Fruit fly (Drosophila melanogaster) whole organism, embryonic: ENCODE measurements around the gene lwr.

Experiments used
- Ada2b ChIP-seq: fragments of 200-800 bp; sonication (Bioruptor generic); IDR thresholded peaks from 2 replicates; pipeline ENCODE4 v1.3.6; 2022; ENCODE audit warnings: missing biosample characterization, missing genetic modification characterization
- BtbVII ChIP-seq: fragments of 200-800 bp; sonication (Bioruptor generic); optimal IDR thresholded peaks from 3 replicates; lab custom pipeline; 2017; ENCODE audit warnings: missing biosample characterization, mild to moderate bottlenecking, missing genetic modification characterization
- Bteb2 ChIP-seq: fragments of 200-800 bp; sonication (Bioruptor generic); optimal IDR thresholded peaks from 2 replicates; lab custom pipeline; 2016; ENCODE audit warnings: missing biosample characterization, missing genetic modification characterization
- C15 ChIP-seq: fragments of 200-800 bp; sonication (Bioruptor generic); IDR thresholded peaks from 3 replicates; pipeline ENCODE4 v1.3.6; 2022; ENCODE audit warnings: missing biosample characterization, missing genetic modification characterization
- CG1024 ChIP-seq: fragments of 200-800 bp; sonication (Bioruptor generic); IDR thresholded peaks from 2 replicates; pipeline ENCODE4 v1.3.6; 2022; ENCODE audit warnings: missing biosample characterization, missing genetic modification characterization
- CG10274 ChIP-seq: fragments of 200-800 bp; sonication (Bioruptor generic); optimal IDR thresholded peaks from 3 replicates; lab custom pipeline; 2017; ENCODE audit warnings: missing biosample characterization, mild to moderate bottlenecking, missing genetic modification characterization
- CG10979 ChIP-seq: fragments of 200-800 bp; sonication (Bioruptor generic); optimal IDR thresholded peaks from 2 replicates; lab custom pipeline; 2018; ENCODE audit warnings: missing biosample characterization, mild to moderate bottlenecking, missing genetic modification characterization, moderate library complexity
- CG11696 ChIP-seq: fragments of 200-800 bp; sonication (Bioruptor generic); IDR thresholded peaks from 2 replicates; pipeline ENCODE4 v1.3.6; 2022; ENCODE audit warnings: missing biosample characterization, missing genetic modification characterization
- CG12391 ChIP-seq: fragments of 200-800 bp; sonication (Bioruptor generic); optimal IDR thresholded peaks from 3 replicates; lab custom pipeline; 2018; ENCODE audit warnings: missing biosample characterization, mild to moderate bottlenecking, missing genetic modification characterization, moderate library complexity
- CG12942 ChIP-seq: fragments of 200-800 bp; sonication (Bioruptor generic); optimal IDR thresholded peaks from 3 replicates; lab custom pipeline; 2016; ENCODE audit warnings: missing biosample characterization, missing genetic modification characterization
- CG13424 ChIP-seq: fragments of 200-800 bp; sonication (Bioruptor generic); optimal IDR thresholded peaks from 2 replicates; lab custom pipeline; 2019; ENCODE audit warnings: missing biosample characterization, mild to moderate bottlenecking, missing genetic modification characterization, moderate library complexity
- CG16863 ChIP-seq: fragments of 200-800 bp; sonication (Bioruptor generic); optimal IDR thresholded peaks from 3 replicates; lab custom pipeline; 2016; ENCODE audit warnings: missing biosample characterization, missing genetic modification characterization
- CG17328 ChIP-seq: fragments of 200-800 bp; sonication (Bioruptor generic); IDR thresholded peaks from 2 replicates; pipeline ENCODE4 v1.3.6; 2022; ENCODE audit warnings: missing biosample characterization, missing genetic modification characterization
- CG18619 ChIP-seq: fragments of 200-800 bp; sonication (Bioruptor generic); optimal IDR thresholded peaks from 3 replicates; lab custom pipeline; 2017; ENCODE audit warnings: missing biosample characterization, mild to moderate bottlenecking, missing genetic modification characterization
- CG18764 ChIP-seq: fragments of 200-800 bp; sonication (Bioruptor generic); optimal IDR thresholded peaks from 3 replicates; lab custom pipeline; 2016; ENCODE audit warnings: missing biosample characterization, missing genetic modification characterization
- CG2116 ChIP-seq: fragments of 200-800 bp; sonication (Bioruptor generic); optimal IDR thresholded peaks from 3 replicates; lab custom pipeline; 2018; ENCODE audit warnings: missing biosample characterization, mild to moderate bottlenecking, missing genetic modification characterization
- CG3281 ChIP-seq: fragments of 200-800 bp; sonication (Bioruptor generic); optimal IDR thresholded peaks from 3 replicates; lab custom pipeline; 2017; ENCODE audit warnings: missing biosample characterization, mild to moderate bottlenecking, missing genetic modification characterization
- CG4404 ChIP-seq: fragments of 200-800 bp; sonication (Bioruptor generic); IDR thresholded peaks from 2 replicates; pipeline ENCODE4 v1.3.6; 2022; ENCODE audit warnings: missing biosample characterization, missing genetic modification characterization
- CG5245 ChIP-seq: fragments of 200-800 bp; sonication (Bioruptor generic); optimal IDR thresholded peaks from 3 replicates; lab custom pipeline; 2016; ENCODE audit warnings: missing biosample characterization, missing genetic modification characterization
- CG6689 ChIP-seq: fragments of 200-800 bp; sonication (Bioruptor generic); IDR thresholded peaks from 2 replicates; pipeline ENCODE4 v1.3.6; 2022; ENCODE audit warnings: missing biosample characterization, missing genetic modification characterization
- CG6765 ChIP-seq: fragments of 200-800 bp; sonication (Bioruptor generic); optimal IDR thresholded peaks from 3 replicates; lab custom pipeline; 2017; ENCODE audit warnings: missing biosample characterization, mild to moderate bottlenecking, missing genetic modification characterization
- CG6813 ChIP-seq: fragments of 200-800 bp; sonication (Bioruptor generic); optimal IDR thresholded peaks from 2 replicates; lab custom pipeline; 2017; ENCODE audit warnings: missing biosample characterization, missing genetic modification characterization, mild to moderate bottlenecking, moderate library complexity, missing genetic modification reagents
- CG7786 ChIP-seq: fragments of 200-800 bp; sonication (Bioruptor generic); optimal IDR thresholded peaks from 2 replicates; lab custom pipeline; 2016; ENCODE audit warnings: missing biosample characterization, missing genetic modification characterization
- CG7839 ChIP-seq: fragments of 200-800 bp; sonication (Bioruptor generic); optimal IDR thresholded peaks from 3 replicates; lab custom pipeline; 2018; ENCODE audit warnings: missing biosample characterization, mild to moderate bottlenecking, missing genetic modification characterization, moderate library complexity
- Eip74EF ChIP-seq, 2 experiments: fragments of 200-800 bp in 1 of 2; fragments of >200 bp in 1 of 2; sonication (Bioruptor generic) in 1 of 2; optimal IDR thresholded peaks; 2 replicates each; lab custom pipeline; 2017 to 2019; ENCODE audit warnings: missing biosample characterization in 2 of 2, missing genetic modification characterization in 2 of 2, mild to moderate bottlenecking in 1 of 2, moderate library complexity in 1 of 2
- HHEX ChIP-seq: fragments of 200-800 bp; sonication (Bioruptor generic); optimal IDR thresholded peaks from 3 replicates; lab custom pipeline; 2017; ENCODE audit warnings: missing biosample characterization, mild to moderate bottlenecking, missing genetic modification characterization, missing genetic modification reagents
- Hand ChIP-seq: fragments of 200-800 bp; sonication (Bioruptor generic); optimal IDR thresholded peaks from 2 replicates; lab custom pipeline; 2017; ENCODE audit warnings: mild to moderate bottlenecking, missing biosample characterization, missing genetic modification reagents, missing genetic modification characterization
- MTF-1 ChIP-seq: fragments of 200-800 bp; sonication (Bioruptor generic); optimal IDR thresholded peaks from 2 replicates; lab custom pipeline; 2018; ENCODE audit warnings: missing biosample characterization, mild to moderate bottlenecking, missing genetic modification characterization, borderline replicate concordance
- Oli ChIP-seq: fragments of 200-800 bp; sonication (Bioruptor generic); optimal IDR thresholded peaks from 2 replicates; lab custom pipeline; 2018; ENCODE audit warnings: missing biosample characterization, mild to moderate bottlenecking, missing genetic modification characterization, moderate library complexity
- PHDP ChIP-seq: fragments of 200-800 bp; sonication (Bioruptor generic); optimal IDR thresholded peaks from 3 replicates; lab custom pipeline; 2018; ENCODE audit warnings: missing biosample characterization, mild to moderate bottlenecking, missing genetic modification characterization, moderate library complexity
- Ptx1 ChIP-seq: fragments of 200-800 bp; sonication (Bioruptor generic); IDR thresholded peaks from 2 replicates; pipeline ENCODE4 v1.3.6; 2022; ENCODE audit warnings: missing biosample characterization, missing genetic modification characterization
- Rx ChIP-seq: fragments of 200-800 bp; sonication (Bioruptor generic); IDR thresholded peaks from 2 replicates; pipeline ENCODE4 v1.3.6; 2022; ENCODE audit warnings: missing biosample characterization, missing genetic modification characterization
- Sox102F ChIP-seq: fragments of 200-800 bp; sonication (Bioruptor generic); optimal IDR thresholded peaks from 2 replicates; lab custom pipeline; 2018; ENCODE audit warnings: missing biosample characterization, mild to moderate bottlenecking, missing genetic modification characterization, moderate library complexity
- Ssrp ChIP-seq: fragments of 200-800 bp; sonication (Bioruptor generic); optimal IDR thresholded peaks from 2 replicates; lab custom pipeline; 2018; ENCODE audit warnings: missing biosample characterization, mild to moderate bottlenecking, missing genetic modification characterization, moderate library complexity
- Xbp1 ChIP-seq: fragments of 200-800 bp; sonication (Bioruptor generic); optimal IDR thresholded peaks from 3 replicates; lab custom pipeline; 2016; ENCODE audit warnings: missing biosample characterization, mild to moderate bottlenecking, missing genetic modification characterization
- bigmax ChIP-seq: fragments of 200-800 bp; sonication (Bioruptor generic); optimal IDR thresholded peaks from 2 replicates; lab custom pipeline; 2018; ENCODE audit warnings: missing biosample characterization, mild to moderate bottlenecking, missing genetic modification characterization
- dm ChIP-seq: fragments of 200-800 bp; sonication (Bioruptor generic); optimal IDR thresholded peaks from 3 replicates; lab custom pipeline; 2016; ENCODE audit warnings: missing biosample characterization, missing genetic modification characterization
- esg ChIP-seq: fragments of 200-800 bp; sonication (Bioruptor generic); conservative IDR thresholded peaks from 2 replicates; pipeline ENCODE4 v1.3.6; 2022; ENCODE audit warnings: missing biosample characterization, missing genetic modification characterization
- eyg ChIP-seq: fragments of 200-800 bp; sonication (Bioruptor generic); optimal IDR thresholded peaks from 3 replicates; lab custom pipeline; 2016; ENCODE audit warnings: missing biosample characterization, missing genetic modification characterization
- gem ChIP-seq: fragments of 200-800 bp; sonication (Bioruptor generic); optimal IDR thresholded peaks from 2 replicates; lab custom pipeline; 2019; ENCODE audit warnings: missing biosample characterization, mild to moderate bottlenecking, missing genetic modification characterization, moderate library complexity
- gsb-n ChIP-seq: fragments of 200-800 bp; sonication (Bioruptor generic); optimal IDR thresholded peaks from 3 replicates; lab custom pipeline; 2018; ENCODE audit warnings: missing biosample characterization, mild to moderate bottlenecking, missing genetic modification characterization
- gt ChIP-seq: fragments of 200-800 bp; sonication (Bioruptor generic); IDR thresholded peaks from 2 replicates; pipeline ENCODE4 v1.3.6; 2022; ENCODE audit warnings: missing biosample characterization, missing genetic modification characterization
- h ChIP-seq: fragments of >200 bp; optimal IDR thresholded peaks from 2 replicates; lab custom pipeline; 2017
- ham ChIP-seq: fragments of 200-800 bp; sonication (Bioruptor generic); IDR thresholded peaks from 2 replicates; pipeline ENCODE4 v1.3.6; 2022; ENCODE audit warnings: missing biosample characterization, missing genetic modification characterization
- ken ChIP-seq: fragments of 200-800 bp; sonication (Bioruptor generic); IDR thresholded peaks from 3 replicates; pipeline ENCODE4 v1.3.6; 2022; ENCODE audit warnings: missing biosample characterization, missing genetic modification characterization
- nau ChIP-seq: fragments of 200-800 bp; sonication (Bioruptor generic); optimal IDR thresholded peaks from 3 replicates; lab custom pipeline; 2017; ENCODE audit warnings: missing biosample characterization, mild to moderate bottlenecking, missing genetic modification characterization, missing genetic modification reagents
- pzg ChIP-seq: fragments of 200-800 bp; sonication (Bioruptor generic); optimal IDR thresholded peaks from 3 replicates; lab custom pipeline; 2018; ENCODE audit warnings: missing biosample characterization, mild to moderate bottlenecking, missing genetic modification characterization, moderate library complexity
- sd ChIP-seq: fragments of 200-800 bp; sonication (Bioruptor generic); optimal IDR thresholded peaks from 3 replicates; lab custom pipeline; 2018; ENCODE audit warnings: missing biosample characterization, mild to moderate bottlenecking, missing genetic modification characterization, moderate library complexity
- tio ChIP-seq: fragments of 200-800 bp; sonication (Bioruptor generic); optimal IDR thresholded peaks from 2 replicates; lab custom pipeline; 2017; ENCODE audit warnings: missing biosample characterization, missing genetic modification characterization, inconsistent platforms
- tna ChIP-seq: fragments of 200-800 bp; sonication (Bioruptor generic); IDR thresholded peaks from 2 replicates; pipeline ENCODE4 v1.3.6; 2022; ENCODE audit warnings: missing biosample characterization, missing genetic modification characterization; ENCODE audit not compliant: partially characterized antibody
- unc-4 ChIP-seq: fragments of 200-800 bp; sonication (Bioruptor generic); IDR thresholded peaks from 2 replicates; pipeline ENCODE4 v1.3.6; 2022; ENCODE audit warnings: missing biosample characterization, missing genetic modification characterization; ENCODE audit not compliant: partially characterized antibody

lwr gene

dm6 chr2L:522752-523151, 19.6 kb downstream of the lwr start (continued):
- peak; percentile 49 for TF ChIP-seq Ptx1
- TF ChIP-seq CG3281, result no peak
- peak; percentile 51 for TF ChIP-seq CG16863 (GFP tag; lab: Kevin White, UChicago)
- peak; percentile 40 for TF ChIP-seq CG5245
- no peak for TF ChIP-seq Rx
- peak; percentile 52 for TF ChIP-seq CG6813
- TF ChIP-seq CG12391, result peak; percentile 58
- TF ChIP-seq CG18619 (GFP tag; lab: Kevin White, UChicago), result no peak
- TF ChIP-seq CG7786 (GFP tag; lab: Kevin White, UChicago), result no peak
- TF ChIP-seq HHEX, result peak; percentile 50
- TF ChIP-seq CG6689 (GFP tag; lab: Robert Waterston, UW), result peak; percentile 70
- peak; percentile 50; the same call in 1 of the 2 replicates for TF ChIP-seq esg (GFP tag; lab: Robert Waterston, UW)
- no peak for TF ChIP-seq Hand
- TF ChIP-seq ken (GFP tag; lab: Robert Waterston, UW), result peak; percentile 45; the same call in 1 of the 3 replicates
- TF ChIP-seq Eip74EF (GFP tag; optimal IDR thresholded peaks at IDR 0.05; lab: Kevin White, UChicago), result no peak
- TF ChIP-seq CG1024 (GFP tag; lab: Robert Waterston, UW), result no peak
- no peak for TF ChIP-seq h (lab: Kevin White, UChicago)
- TF ChIP-seq CG4404, result peak; percentile 53
- TF ChIP-seq ham (GFP tag; lab: Robert Waterston, UW), result no peak
- TF ChIP-seq gsb-n (tag; lab: Kevin White, UChicago), result peak; percentile 58
- no peak for TF ChIP-seq CG6765 (GFP tag; lab: Kevin White, UChicago)
- no peak for TF ChIP-seq nau (GFP tag; lab: Kevin White, UChicago)
- no peak for TF ChIP-seq sd (tag; lab: Kevin White, UChicago)
- TF ChIP-seq dm, result no peak
- peak; percentile 10; the same call in 1 of the 2 replicates for TF ChIP-seq gt
- TF ChIP-seq Oli (tag; lab: Kevin White, UChicago), result peak; percentile 58
- TF ChIP-seq pzg, result no peak
- peak; percentile 2 for TF ChIP-seq CG2116 (GFP tag; lab: Kevin White, UChicago)
- TF ChIP-seq C15, result no peak
- peak; percentile 72 for TF ChIP-seq CG10979
- TF ChIP-seq CG13424 (tag; lab: Kevin White, UChicago), result peak; percentile 49
- peak; percentile 78 for TF ChIP-seq gem
- TF ChIP-seq Ssrp, result peak; percentile 65
- no peak for TF ChIP-seq CG12942
- TF ChIP-seq CG18764 (GFP tag; lab: Kevin White, UChicago), result peak; percentile 38
- peak; percentile 58 for TF ChIP-seq CG7839 (tag; lab: Kevin White, UChicago)
- peak; percentile 61 for TF ChIP-seq CG17328 (GFP tag; lab: Robert Waterston, UW)
- TF ChIP-seq Ada2b (GFP tag; lab: Robert Waterston, UW), result no peak
- no peak for TF ChIP-seq unc-4 (GFP tag; lab: Robert Waterston, UW)
- peak; percentile 36 for TF ChIP-seq MTF-1
- peak; percentile 35 for TF ChIP-seq Bteb2 (GFP tag; lab: Kevin White, UChicago)
- TF ChIP-seq Sox102F (GFP tag; lab: Kevin White, UChicago), result peak; percentile 70
- TF ChIP-seq Xbp1 (GFP tag; lab: Kevin White, UChicago), result peak; percentile 59
- peak; percentile 50 for TF ChIP-seq PHDP (tag; lab: Kevin White, UChicago)
- no peak for TF ChIP-seq tna (GFP tag; lab: Robert Waterston, UW)
- TF ChIP-seq tio, result peak; percentile 35
- no peak for TF ChIP-seq eyg (GFP tag; lab: Kevin White, UChicago)
- peak; percentile 8 for TF ChIP-seq CG10274 (GFP tag; lab: Kevin White, UChicago)
- TF ChIP-seq CG11696 (GFP tag; lab: Robert Waterston, UW), result 0 out of 2 replicates have a peak, but pooled peaks have one; percentile 10
- no peak for TF ChIP-seq bigmax (GFP tag; lab: Kevin White, UChicago)
- no peak for TF ChIP-seq BtbVII (GFP tag; lab: Kevin White, UChicago)
